Fruit fly (Drosophila melanogaster) whole organism, prepupa: Measurements from ENCODE around the gene Ir94d.

Source experiments
- CG3032 ChIP-seq: fragments of 200-800 bp; optimal IDR thresholded peaks from 2 replicates; lab custom pipeline; 2019; ENCODE audit warnings: missing biosample characterization, mild to moderate bottlenecking, missing genetic modification characterization, moderate library complexity
- CG7368 ChIP-seq: fragments of 200-800 bp; sonication (Bioruptor generic); optimal IDR thresholded peaks from 3 replicates; lab custom pipeline; 2016; ENCODE audit warnings: missing biosample characterization, missing genetic modification characterization
- Hr39 ChIP-seq: fragments of 200-800 bp; sonication (Bioruptor generic); optimal IDR thresholded peaks from 2 replicates; lab custom pipeline; 2016; ENCODE audit warnings: missing biosample characterization, missing genetic modification characterization
- achi ChIP-seq: fragments of 200-800 bp; sonication (Bioruptor generic); optimal IDR thresholded peaks from 3 replicates; lab custom pipeline; 2016; ENCODE audit warnings: missing biosample characterization, missing genetic modification characterization
- net ChIP-seq: fragments of 200-800 bp; sonication (Bioruptor generic); optimal IDR thresholded peaks from 3 replicates; lab custom pipeline; 2016; ENCODE audit warnings: missing biosample characterization, missing genetic modification characterization

dm6 chr3R:23398979-23399378 lies 3.6 kb upstream of the Ir94d start:
- TF ChIP-seq CG7368 = no peak
- no peak for TF ChIP-seq CG3032 (tag; lab: Kevin White, UChicago)
- TF ChIP-seq net (GFP tag; lab: Kevin White, UChicago) = peak; percentile 3
- peak; percentile 2 for TF ChIP-seq Hr39
- TF ChIP-seq achi (GFP tag; lab: Kevin White, UChicago) = no peak
